Fruit fly (Drosophila melanogaster) whole organism, embryonic: ENCODE results near the gene CG34301.
A peak's percentile ranks its signal among the peaks of the same experiment; 100 is the strongest.

Source experiments
- CG17186 ChIP-seq: fragments of 200-800 bp; sonication (Bioruptor generic); optimal IDR thresholded peaks from 3 replicates; lab custom pipeline; 2017; ENCODE audit warnings: missing biosample characterization, missing genetic modification reagents, missing genetic modification characterization
- CG31388 ChIP-seq: fragments of 200-800 bp; sonication (Bioruptor generic); optimal IDR thresholded peaks from 2 replicates; lab custom pipeline; 2016; ENCODE audit warnings: missing biosample characterization, missing genetic modification characterization
- CG6765 ChIP-seq: fragments of 200-800 bp; sonication (Bioruptor generic); optimal IDR thresholded peaks from 3 replicates; lab custom pipeline; 2017; ENCODE audit warnings: missing biosample characterization, mild to moderate bottlenecking, missing genetic modification characterization
- Dip2 ChIP-seq: fragments of 200-800 bp; sonication (Bioruptor generic); IDR thresholded peaks from 2 replicates; pipeline ENCODE4 v1.3.6; 2022; ENCODE audit warnings: missing biosample characterization, missing genetic modification characterization
- Hmr ChIP-seq: fragments of 200-800 bp; sonication (Bioruptor generic); optimal IDR thresholded peaks from 3 replicates; lab custom pipeline; 2017; ENCODE audit warnings: mild to moderate bottlenecking, missing biosample characterization, missing genetic modification reagents, missing genetic modification characterization
- Ravus ChIP-seq: fragments of 200-800 bp; sonication (Bioruptor generic); IDR thresholded peaks from 2 replicates; pipeline ENCODE4 v1.3.6; 2022; ENCODE audit warnings: missing biosample characterization, missing genetic modification characterization
- Xrp1 ChIP-seq: fragments of 200-800 bp; sonication (Bioruptor generic); IDR thresholded peaks from 2 replicates; pipeline ENCODE4 v1.3.6; 2022; ENCODE audit warnings: missing biosample characterization, missing genetic modification characterization
- cas ChIP-seq: fragments of 200-800 bp; sonication (Bioruptor generic); IDR thresholded peaks from 2 replicates; pipeline ENCODE4 v1.3.6; 2022; ENCODE audit warnings: missing biosample characterization, missing genetic modification characterization
- gsb-n ChIP-seq: fragments of 200-800 bp; sonication (Bioruptor generic); optimal IDR thresholded peaks from 3 replicates; lab custom pipeline; 2018; ENCODE audit warnings: missing biosample characterization, mild to moderate bottlenecking, missing genetic modification characterization
- sima ChIP-seq: fragments of 200-800 bp; sonication (Bioruptor generic); optimal IDR thresholded peaks from 2 replicates; lab custom pipeline; 2016; ENCODE audit warnings: missing biosample characterization, missing genetic modification characterization
- sqz ChIP-seq: fragments of 200-800 bp; sonication (Bioruptor generic); optimal IDR thresholded peaks from 3 replicates; lab custom pipeline; 2018; ENCODE audit warnings: missing biosample characterization, mild to moderate bottlenecking, missing genetic modification characterization
- tx ChIP-seq: fragments of 200-800 bp; sonication (Bioruptor generic); optimal IDR thresholded peaks from 2 replicates; lab custom pipeline; 2016; ENCODE audit warnings: missing biosample characterization, missing genetic modification characterization
- wor ChIP-seq: fragments of 200-800 bp; sonication (Bioruptor generic); IDR thresholded peaks from 2 replicates; pipeline ENCODE4 v1.3.6; 2022; ENCODE audit warnings: missing biosample characterization, missing genetic modification characterization

dm6 chr3R:8811323-8811936 is 38.2 kb downstream of the CG34301 start:
- TF ChIP-seq CG31388 (GFP tag; lab: Kevin White, UChicago) = peak; percentile 97
- TF ChIP-seq cas = peak; percentile 97
- peak; percentile 98 for TF ChIP-seq Ravus (GFP tag; lab: Robert Waterston, UW)
- TF ChIP-seq Hmr (GFP tag; lab: Kevin White, UChicago) = peak; percentile 100
- TF ChIP-seq CG17186 (GFP tag; lab: Kevin White, UChicago) = peak; percentile 87
- TF ChIP-seq gsb-n = peak; percentile 97
- TF ChIP-seq tx = peak; percentile 98
- TF ChIP-seq CG6765 (GFP tag; lab: Kevin White, UChicago) = peak; percentile 98
- TF ChIP-seq Dip2 = peak; percentile 77; the same call in 1 of the 2 replicates
- TF ChIP-seq sima (GFP tag; lab: Kevin White, UChicago) = peak; percentile 96
- TF ChIP-seq Xrp1 (GFP tag; lab: Robert Waterston, UW) = peak; percentile 98
- TF ChIP-seq sqz (GFP tag; lab: Kevin White, UChicago) = peak; percentile 97
- TF ChIP-seq wor (GFP tag; lab: Robert Waterston, UW) = peak; percentile 96
